Worm (Caenorhabditis elegans) whole organism, L4/young adult: Measurements from ENCODE around the gene T10F2.5.

ENCODE experiments used
- W03F9.2 ChIP-seq: fragments of 150-350 bp; optimal IDR thresholded peaks from 2 replicates; lab custom pipeline; 2014; ENCODE audit warnings: missing biosample characterization, missing genetic modification characterization
- dao-5 ChIP-seq: sonication (generic microtip); optimal IDR thresholded peaks from 2 replicates; lab custom pipeline; 2016; ENCODE audit warnings: missing genotype, missing genetic modification characterization, moderate library complexity, missing compliant biosample characterization

- no peak for TF ChIP-seq dao-5
- no peak for TF ChIP-seq W03F9.2
Observed at ce11 chrIII:5130654-5131053, 28.8 kb downstream of the T10F2.5 start.
